Worm (Caenorhabditis elegans) whole organism, L2 larva: ENCODE results near the gene F28B1.9.

Source experiments
- C34F6.9 ChIP-seq: fragments of 150-350 bp; optimal IDR thresholded peaks from 2 replicates; lab custom pipeline; 2014; ENCODE audit warnings: missing biosample characterization, missing genetic modification characterization
- Y55F3AM.14 ChIP-seq: fragments of 200-800 bp; sonication (Bioruptor generic); optimal IDR thresholded peaks from 2 replicates; lab custom pipeline; 2018; ENCODE audit warnings: mild to moderate bottlenecking, missing genetic modification characterization, missing compliant biosample characterization
- alr-1 ChIP-seq: fragments of 150-350 bp; optimal IDR thresholded peaks from 2 replicates; lab custom pipeline; 2014; ENCODE audit warnings: missing biosample characterization, missing genetic modification characterization
- aly-2 ChIP-seq: fragments of 150-350 bp; optimal IDR thresholded peaks from 2 replicates; lab custom pipeline; 2014; ENCODE audit warnings: missing biosample characterization, missing genetic modification characterization
- ceh-16 ChIP-seq: fragments of 150-350 bp; optimal IDR thresholded peaks from 2 replicates; lab custom pipeline; 2014; ENCODE audit warnings: missing biosample characterization, missing genetic modification characterization
- dmd-4 ChIP-seq: sonication (generic microtip); optimal IDR thresholded peaks from 2 replicates; lab custom pipeline; 2017; ENCODE audit warnings: missing biosample characterization, missing genetic modification characterization
- egl-27 ChIP-seq: sonication (generic microtip); optimal IDR thresholded peaks from 3 replicates; lab custom pipeline; 2017; ENCODE audit warnings: missing biosample characterization, missing genetic modification reagents, missing genetic modification characterization
- elt-1 ChIP-seq: fragments of 150-350 bp; optimal IDR thresholded peaks from 2 replicates; lab custom pipeline; 2014; ENCODE audit warnings: missing biosample characterization, missing genetic modification characterization
- elt-3 ChIP-seq: sonication (generic microtip); optimal IDR thresholded peaks from 2 replicates; lab custom pipeline; 2017; ENCODE audit warnings: missing biosample characterization, missing genetic modification characterization
- fos-1 ChIP-seq: fragments of 150-350 bp; optimal IDR thresholded peaks from 2 replicates; lab custom pipeline; 2014; ENCODE audit warnings: missing biosample characterization, missing genetic modification characterization
- lin-11 ChIP-seq: fragments of 150-350 bp; sonication (generic microtip); optimal IDR thresholded peaks from 2 replicates; lab custom pipeline; 2014; ENCODE audit warnings: missing biosample characterization, missing genetic modification characterization, inconsistent platforms, mixed read lengths
- lin-39 ChIP-seq: fragments of 150-350 bp; optimal IDR thresholded peaks from 2 replicates; lab custom pipeline; 2014; ENCODE audit warnings: missing biosample characterization, missing genetic modification reagents, missing genetic modification characterization
- lsy-2 ChIP-seq, 2 experiments: fragments of 150-350 bp in 1 of 2; sonication (generic microtip) in 1 of 2; optimal IDR thresholded peaks; 2 replicates each; lab custom pipeline; 2014 to 2017; ENCODE audit warnings: missing biosample characterization in 2 of 2, missing genetic modification characterization in 2 of 2
- mbf-1 ChIP-seq: sonication (generic microtip); optimal IDR thresholded peaks from 2 replicates; lab custom pipeline; 2017; ENCODE audit warnings: missing biosample characterization, missing genetic modification characterization
- mdl-1 ChIP-seq, 2 experiments: fragments of 150-350 bp in 1 of 2; sonication (generic microtip) in 1 of 2; optimal IDR thresholded peaks; 2 replicates each; lab custom pipeline; 2017; ENCODE audit warnings: missing biosample characterization in 2 of 2, missing genetic modification characterization in 2 of 2
- nhr-11 ChIP-seq: fragments of 150-350 bp; optimal IDR thresholded peaks from 2 replicates; lab custom pipeline; 2014; ENCODE audit warnings: missing biosample characterization, missing genetic modification characterization
- nhr-12 ChIP-seq: fragments of 150-350 bp; optimal IDR thresholded peaks from 2 replicates; lab custom pipeline; 2014; ENCODE audit warnings: missing biosample characterization, missing genetic modification characterization
- nhr-129 ChIP-seq: fragments of 150-350 bp; optimal IDR thresholded peaks from 2 replicates; lab custom pipeline; 2014; ENCODE audit warnings: missing biosample characterization, missing genetic modification characterization
- nhr-21 ChIP-seq: fragments of 150-350 bp; optimal IDR thresholded peaks from 2 replicates; lab custom pipeline; 2014; ENCODE audit warnings: missing biosample characterization, missing genetic modification characterization
- nhr-23 ChIP-seq: fragments of 150-350 bp; optimal IDR thresholded peaks from 2 replicates; lab custom pipeline; 2014; ENCODE audit warnings: missing biosample characterization, missing genetic modification reagents, missing genetic modification characterization
- nhr-237 ChIP-seq: fragments of 150-350 bp; optimal IDR thresholded peaks from 2 replicates; lab custom pipeline; 2014; ENCODE audit warnings: missing biosample characterization, missing genetic modification characterization
- nhr-25 ChIP-seq: fragments of 150-350 bp; sonication (generic microtip); optimal IDR thresholded peaks from 3 replicates; lab custom pipeline; 2014; ENCODE audit warnings: missing biosample characterization, missing genetic modification characterization
- nhr-6 ChIP-seq: fragments of 150-350 bp; optimal IDR thresholded peaks from 2 replicates; lab custom pipeline; 2014; ENCODE audit warnings: missing biosample characterization, missing genetic modification characterization
- nhr-77 ChIP-seq: fragments of 150-350 bp; optimal IDR thresholded peaks from 2 replicates; lab custom pipeline; 2014; ENCODE audit warnings: missing biosample characterization, missing genetic modification characterization
- peb-1 ChIP-seq: fragments of 150-350 bp; optimal IDR thresholded peaks from 2 replicates; lab custom pipeline; 2014; ENCODE audit warnings: missing biosample characterization, missing genetic modification characterization
- sem-4 ChIP-seq: fragments of 150-350 bp; optimal IDR thresholded peaks from 2 replicates; lab custom pipeline; 2014; ENCODE audit warnings: missing biosample characterization, missing genetic modification reagents, missing genetic modification characterization
- skn-1 ChIP-seq: sonication (generic microtip); optimal IDR thresholded peaks from 2 replicates; lab custom pipeline; 2017; ENCODE audit warnings: missing biosample characterization, missing genetic modification characterization
- sma-3 ChIP-seq: sonication (generic microtip); optimal IDR thresholded peaks from 2 replicates; lab custom pipeline; 2016; ENCODE audit warnings: missing genetic modification reagents, missing genetic modification characterization, missing compliant biosample characterization
- sma-9 ChIP-seq, 2 experiments: fragments of 150-350 bp in 1 of 2; sonication (generic microtip) in 1 of 2; optimal IDR thresholded peaks; 2 replicates each; lab custom pipeline; 2014 to 2016; ENCODE audit warnings: missing genetic modification characterization in 2 of 2, mild to moderate bottlenecking in 1 of 2, missing biosample characterization in 1 of 2, missing compliant biosample characterization in 1 of 2, missing genetic modification reagents in 1 of 2, moderate library complexity in 1 of 2
- unc-39 ChIP-seq: fragments of 150-350 bp; optimal IDR thresholded peaks from 2 replicates; lab custom pipeline; 2014; ENCODE audit warnings: missing biosample characterization, missing genetic modification characterization
- unc-55 ChIP-seq: fragments of 150-350 bp; sonication (generic microtip); optimal IDR thresholded peaks from 3 replicates; lab custom pipeline; 2014; ENCODE audit warnings: missing biosample characterization, missing genetic modification reagents, missing genetic modification characterization
- unc-62 ChIP-seq: fragments of 150-350 bp; optimal IDR thresholded peaks from 2 replicates; lab custom pipeline; 2014; ENCODE audit warnings: missing biosample characterization, missing genetic modification reagents, missing genetic modification characterization
- ztf-11 ChIP-seq: sonication (generic microtip); optimal IDR thresholded peaks from 2 replicates; lab custom pipeline; 2017; ENCODE audit warnings: missing biosample characterization, missing genetic modification characterization
- ztf-4 ChIP-seq: fragments of 150-350 bp; optimal IDR thresholded peaks from 2 replicates; lab custom pipeline; 2014; ENCODE audit warnings: missing biosample characterization, missing genetic modification characterization

Gene F28B1.9

DNA sequence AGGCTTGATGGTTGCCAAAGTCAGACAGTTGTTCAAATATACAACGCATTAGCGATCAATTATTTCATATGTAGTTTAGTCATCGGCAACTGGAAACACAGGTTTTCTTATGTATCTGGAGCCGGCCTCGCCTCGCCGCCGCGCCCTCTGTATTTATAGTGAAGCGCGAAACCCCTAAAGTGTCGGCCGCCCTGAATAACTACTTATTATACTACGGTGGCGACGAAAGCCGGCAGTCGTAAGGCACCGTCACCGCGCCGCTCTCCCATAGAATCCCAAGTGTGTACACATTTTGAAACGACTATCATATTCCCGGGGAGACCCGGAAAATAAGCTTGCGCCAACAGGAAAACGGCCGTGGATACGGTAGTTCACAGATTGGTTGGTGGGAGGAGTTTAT, 32.9 kb downstream of the F28B1.9 start:
- TF ChIP-seq nhr-129 (tag; lab: Kevin White, UChicago) = no peak

DNA sequence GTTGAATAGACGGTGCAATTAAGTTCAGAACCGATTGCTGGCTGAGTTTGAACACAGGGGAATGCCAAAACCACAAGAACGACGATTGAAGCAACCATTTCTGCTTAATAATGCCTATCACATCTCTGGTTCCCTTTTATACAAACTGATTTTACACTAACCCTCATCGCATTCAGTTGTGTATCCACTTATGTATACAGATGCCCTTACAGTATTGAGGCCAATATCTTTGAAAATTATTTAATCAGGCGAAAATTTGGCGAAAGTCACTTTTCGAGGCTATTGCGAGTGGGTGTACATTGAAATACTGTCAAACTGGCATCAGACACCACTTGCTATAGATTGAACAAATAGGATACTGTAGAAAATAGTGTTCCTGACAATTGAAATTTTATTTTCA, 37.0 kb downstream of the F28B1.9 start, which contains the start of the genes ZK218.3 and ZK218.4:
Gene ZK218.3 (minus strand): TSS at position 101 of the 400 bp plus-strand sequence.
Gene ZK218.4 (plus strand): TSS at position 186 of the 400 bp plus-strand sequence.
- no peak for TF ChIP-seq Y55F3AM.14 (GFP tag; lab: Kevin White, UChicago)
- no peak for TF ChIP-seq mbf-1 (tag; lab: Kevin White, UChicago)
- TF ChIP-seq mdl-1 (tag; optimal IDR thresholded peaks at IDR 0.05; lab: Kevin White, UChicago) = no peak
- no peak for TF ChIP-seq ztf-11
- no peak for TF ChIP-seq ztf-4 (tag; lab: Kevin White, UChicago)
- no peak for TF ChIP-seq unc-39 (tag; lab: Kevin White, UChicago)
- TF ChIP-seq elt-3 = no peak
- no peak for TF ChIP-seq sma-9 (GFP tag; optimal IDR thresholded peaks at IDR 0.05; lab: Kevin White, UChicago)
- no peak for TF ChIP-seq sma-9 (tag; optimal IDR thresholded peaks at IDR 0.05; lab: Kevin White, UChicago)
- no peak for TF ChIP-seq nhr-25 (tag; lab: Kevin White, UChicago)
- TF ChIP-seq alr-1 (tag; lab: Kevin White, UChicago) = no peak
- no peak for TF ChIP-seq peb-1 (tag; lab: Kevin White, UChicago)
- no peak for TF ChIP-seq ceh-16
- TF ChIP-seq egl-27 = no peak
- no peak for TF ChIP-seq C34F6.9 (tag; lab: Kevin White, UChicago)
- TF ChIP-seq lin-11 (tag; lab: Kevin White, UChicago) = no peak
- TF ChIP-seq nhr-12 = no peak
- no peak for TF ChIP-seq skn-1 (tag; lab: Kevin White, UChicago)
- TF ChIP-seq dmd-4 (tag; lab: Kevin White, UChicago) = no peak
- TF ChIP-seq aly-2 (tag; lab: Kevin White, UChicago) = no peak

DNA sequence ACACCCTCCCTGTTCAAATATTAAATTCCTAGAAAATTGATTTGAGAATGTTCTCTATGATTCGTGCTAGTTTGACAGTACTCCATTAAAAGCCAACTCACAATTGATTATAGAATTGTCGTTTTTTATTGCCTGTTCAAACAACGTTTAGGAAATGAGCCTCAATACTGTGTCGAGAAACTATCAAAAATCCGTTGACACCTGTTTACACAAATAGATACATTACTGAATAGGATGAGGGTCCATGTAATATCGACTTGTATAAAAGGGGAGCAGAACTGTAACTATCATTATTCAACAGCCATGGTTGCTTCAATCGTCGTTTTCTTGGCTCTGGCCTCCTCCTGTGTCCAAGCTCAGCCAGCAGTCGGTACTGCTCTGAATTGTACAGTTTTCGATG, 39.1 kb downstream of the F28B1.9 start, which contains the start of gene ZK218.5:
Gene ZK218.5 (plus strand): TSS at position 301 of the 400 bp plus-strand sequence.
- TF ChIP-seq ztf-11 = no peak
- TF ChIP-seq unc-55 = no peak
- no peak for TF ChIP-seq ztf-4 (tag; lab: Kevin White, UChicago)
- TF ChIP-seq sem-4 (tag; lab: Kevin White, UChicago) = no peak

DNA sequence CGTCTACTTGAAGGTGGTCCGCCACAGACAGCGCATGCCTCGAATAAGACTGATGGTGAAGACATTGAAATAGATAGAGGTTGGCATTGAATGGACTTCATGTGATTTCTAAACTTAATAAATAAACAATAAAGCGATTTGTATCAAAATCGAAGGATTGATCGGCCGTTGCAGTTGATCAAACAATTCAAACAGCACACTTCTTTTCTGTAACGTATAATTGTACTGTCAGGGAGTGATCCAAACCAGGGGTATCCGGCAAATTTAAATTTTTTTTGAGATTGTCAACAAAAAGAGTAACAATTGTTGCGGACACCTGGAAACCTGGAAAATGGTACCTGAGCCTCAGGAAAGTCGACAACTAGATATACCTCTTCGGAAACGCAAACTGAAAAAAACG, 42.8 kb downstream of the F28B1.9 start, which contains the start of gene nhr-248:
Gene nhr-248 (minus strand): TSS at position 101 of the 400 bp plus-strand sequence.
- TF ChIP-seq lin-39 (tag; lab: Kevin White, UChicago) (no peak), lsy-2 (tag; optimal IDR thresholded peaks at IDR 0.05; lab: Kevin White, UChicago) (no peak), sma-3 (GFP tag; lab: Kevin White, UChicago) (no peak), unc-62 (GFP tag; lab: Kevin White, UChicago) (no peak), mbf-1 (tag; lab: Kevin White, UChicago) (no peak), nhr-6 (tag; lab: Kevin White, UChicago) (no peak), nhr-23 (tag; lab: Kevin White, UChicago) (no peak)

DNA sequence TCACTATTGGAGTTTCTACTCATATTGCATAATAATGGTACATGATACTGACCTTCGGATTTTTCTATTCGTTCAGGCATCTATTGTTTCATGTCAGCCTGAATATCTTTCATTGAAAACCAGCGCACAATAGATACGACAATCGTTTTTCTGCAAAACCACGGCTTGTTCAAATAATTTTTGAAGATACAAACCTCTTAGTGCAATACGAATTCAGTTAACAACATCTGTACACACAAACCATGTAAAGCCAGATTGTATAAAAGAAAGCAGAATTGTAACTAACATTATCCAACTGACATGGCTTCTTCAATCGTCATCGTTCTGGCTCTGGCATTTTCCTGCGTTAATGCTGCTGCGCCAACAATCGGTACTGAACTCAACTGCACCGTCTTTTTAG, 43.8 kb downstream of the F28B1.9 start, which contains the start of gene ZK218.7:
Gene ZK218.7 (plus strand): TSS at position 301 of the 400 bp plus-strand sequence.
- no peak for TF ChIP-seq nhr-77
- TF ChIP-seq fos-1 (tag; lab: Kevin White, UChicago) = no peak
- TF ChIP-seq elt-3 = no peak
- TF ChIP-seq elt-1 (tag; lab: Kevin White, UChicago) = no peak
- TF ChIP-seq lin-11 (tag; lab: Kevin White, UChicago) = no peak
- no peak for TF ChIP-seq nhr-237 (tag; lab: Kevin White, UChicago)
- TF ChIP-seq nhr-21 (tag; lab: Kevin White, UChicago) = no peak

DNA sequence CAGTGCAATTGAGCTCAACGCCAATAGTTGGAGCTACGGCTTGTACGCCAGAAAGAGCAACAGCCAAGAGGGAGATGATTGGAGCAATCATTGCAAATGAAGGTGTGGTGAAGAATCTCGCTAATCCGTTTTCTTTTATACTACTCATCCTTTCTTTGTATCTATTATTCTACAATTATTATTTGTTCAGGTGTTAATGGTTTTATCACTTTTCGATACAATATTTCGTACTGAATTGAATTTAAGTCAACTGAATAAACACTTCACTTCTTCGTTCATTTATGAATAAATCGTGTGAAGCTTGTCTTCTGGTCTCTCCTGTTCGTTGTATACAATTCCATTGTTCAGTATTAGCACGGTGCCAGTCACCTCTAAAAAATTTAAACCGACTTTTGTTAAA, 46.6 kb downstream of the F28B1.9 start, which contains the start of gene ZK218.11:
Gene ZK218.11 (minus strand): TSS at position 101 of the 400 bp plus-strand sequence.
- no peak for TF ChIP-seq nhr-11 (tag; lab: Kevin White, UChicago)
- TF ChIP-seq unc-55 = no peak
